Worm (Caenorhabditis elegans): ENCODE results near the gene Y82E9BR.6.

DNA sequence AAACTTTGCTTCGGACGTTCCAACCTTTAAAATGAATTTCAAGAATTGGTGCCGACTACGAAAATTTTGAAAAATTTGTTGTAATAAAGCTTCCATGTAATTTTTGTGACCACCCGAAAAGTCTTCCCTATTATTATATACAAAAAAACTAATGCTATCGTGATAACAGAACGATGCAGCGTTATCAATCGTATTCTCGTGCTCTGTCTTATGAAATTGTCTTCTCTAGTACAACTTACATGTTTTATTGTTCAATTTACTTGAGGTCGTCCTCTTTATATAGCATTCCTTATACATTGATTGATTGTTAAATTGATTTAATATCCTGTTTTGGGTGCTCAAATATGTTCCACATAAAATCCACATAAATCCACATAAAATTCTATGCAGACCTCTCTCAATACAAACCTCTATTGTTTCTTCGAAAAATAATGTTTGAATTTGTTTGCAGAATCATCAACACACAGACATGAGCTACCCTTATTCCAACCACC is 20.5 kb downstream of the Y82E9BR.6 start, which contains the start of gene pals-19:
- TF ChIP-seq unc-62 (GFP tag; optimal IDR thresholded peaks at IDR 0.05) (no peak), elt-3 (tag; optimal IDR thresholded peaks at IDR 0.05) (no peak), M03D4.4 (tag; optimal IDR thresholded peaks at IDR 0.05) (no peak), snpc-4 (tag; optimal IDR thresholded peaks at IDR 0.05) (no peak), mep-1 (tag; optimal IDR thresholded peaks at IDR 0.05) (no peak), flh-1 (GFP tag; optimal IDR thresholded peaks at IDR 0.05) (no peak), lsy-2 (tag; optimal IDR thresholded peaks at IDR 0.05) (no peak), mab-5 (tag; optimal IDR thresholded peaks at IDR 0.05) (no peak), ztf-11 (tag; optimal IDR thresholded peaks at IDR 0.05) (no peak)
